Fruit fly (Drosophila melanogaster) whole organism, prepupa: ENCODE measurements around the gene sra.
A peak's percentile ranks its signal among the peaks of the same experiment; 100 is the strongest.

ENCODE experiments used
- Blimp-1 ChIP-seq: fragments of 200-800 bp; sonication (Bioruptor generic); optimal IDR thresholded peaks from 3 replicates; lab custom pipeline; 2017; ENCODE audit warnings: missing biosample characterization, missing genetic modification characterization, mild to moderate bottlenecking, moderate library complexity, missing genetic modification reagents
- CG10631 ChIP-seq: fragments of 200-800 bp; sonication (Bioruptor generic); optimal IDR thresholded peaks from 2 replicates; lab custom pipeline; 2016; ENCODE audit warnings: missing biosample characterization, missing genetic modification characterization
- CG10669 ChIP-seq: fragments of 200-800 bp; sonication (Bioruptor generic); optimal IDR thresholded peaks from 3 replicates; lab custom pipeline; 2018; ENCODE audit warnings: missing biosample characterization, mild to moderate bottlenecking, missing genetic modification characterization, moderate library complexity
- CG11294 ChIP-seq: fragments of 200-800 bp; sonication (Bioruptor generic); IDR thresholded peaks from 2 replicates; pipeline ENCODE4 v1.3.6; 2022; ENCODE audit warnings: missing biosample characterization, missing genetic modification characterization
- CG11762 ChIP-seq: fragments of 200-800 bp; sonication (Bioruptor generic); optimal IDR thresholded peaks from 3 replicates; lab custom pipeline; 2016; ENCODE audit warnings: missing biosample characterization, missing genetic modification characterization; ENCODE audit not compliant: insufficient read depth
- CG15336 ChIP-seq: fragments of 200-800 bp; sonication (Bioruptor generic); IDR thresholded peaks from 2 replicates; pipeline ENCODE4 v1.3.6; 2022; ENCODE audit warnings: missing biosample characterization, missing genetic modification characterization
- CG16779 ChIP-seq: fragments of 200-800 bp; sonication (Bioruptor generic); optimal IDR thresholded peaks from 3 replicates; lab custom pipeline; 2017; ENCODE audit warnings: missing biosample characterization, mild to moderate bottlenecking, missing genetic modification characterization
- CG3032 ChIP-seq: fragments of 200-800 bp; optimal IDR thresholded peaks from 2 replicates; lab custom pipeline; 2019; ENCODE audit warnings: missing biosample characterization, mild to moderate bottlenecking, missing genetic modification characterization, moderate library complexity
- CG31627 ChIP-seq: fragments of 200-800 bp; sonication (Bioruptor generic); optimal IDR thresholded peaks from 3 replicates; lab custom pipeline; 2016; ENCODE audit warnings: missing biosample characterization, missing genetic modification characterization
- CG3919 ChIP-seq: fragments of 200-800 bp; sonication (Bioruptor generic); optimal IDR thresholded peaks from 3 replicates; lab custom pipeline; 2016; ENCODE audit warnings: missing biosample characterization, missing genetic modification characterization
- CG4318 ChIP-seq: fragments of 200-800 bp; sonication (Bioruptor generic); optimal IDR thresholded peaks from 3 replicates; lab custom pipeline; 2017; ENCODE audit warnings: missing biosample characterization, mild to moderate bottlenecking, missing genetic modification characterization
- CG6163 ChIP-seq: fragments of 200-800 bp; sonication (Bioruptor generic); IDR thresholded peaks from 3 replicates; pipeline ENCODE4 v1.3.6; 2022; ENCODE audit warnings: missing biosample characterization, missing genetic modification characterization
- CG6276 ChIP-seq: fragments of 200-800 bp; sonication (Bioruptor generic); optimal IDR thresholded peaks from 2 replicates; lab custom pipeline; 2017; ENCODE audit warnings: missing biosample characterization, mild to moderate bottlenecking, missing genetic modification characterization
- CG6792 ChIP-seq: fragments of 200-800 bp; sonication (Bioruptor generic); optimal IDR thresholded peaks from 3 replicates; lab custom pipeline; 2016; ENCODE audit warnings: missing biosample characterization, missing genetic modification characterization
- CG6854 ChIP-seq: fragments of 200-800 bp; sonication (Bioruptor generic); optimal IDR thresholded peaks from 2 replicates; lab custom pipeline; 2017; ENCODE audit warnings: missing biosample characterization, mild to moderate bottlenecking, missing genetic modification characterization
- CG7368 ChIP-seq: fragments of 200-800 bp; sonication (Bioruptor generic); optimal IDR thresholded peaks from 3 replicates; lab custom pipeline; 2016; ENCODE audit warnings: missing biosample characterization, missing genetic modification characterization
- Eip75B ChIP-seq: fragments of 200-800 bp; sonication (Bioruptor generic); optimal IDR thresholded peaks from 3 replicates; lab custom pipeline; 2016; ENCODE audit warnings: missing biosample characterization, missing genetic modification characterization
- Eip78C ChIP-seq: fragments of 200-800 bp; sonication (Bioruptor generic); peaks from one replicate; lab custom pipeline; 2016; ENCODE audit warnings: missing biosample characterization, missing genetic modification characterization
- Ets21C ChIP-seq: fragments of 200-800 bp; sonication (Bioruptor generic); optimal IDR thresholded peaks from 3 replicates; lab custom pipeline; 2016; ENCODE audit warnings: missing biosample characterization, missing genetic modification characterization
- Ets96B ChIP-seq: fragments of 200-800 bp; optimal IDR thresholded peaks from 2 replicates; lab custom pipeline; 2019; ENCODE audit warnings: missing biosample characterization, mild to moderate bottlenecking, missing genetic modification characterization, moderate library complexity
- Lpt ChIP-seq: fragments of 200-800 bp; sonication (Bioruptor generic); optimal IDR thresholded peaks from 3 replicates; lab custom pipeline; 2016; ENCODE audit warnings: missing biosample characterization, missing genetic modification characterization
- Met ChIP-seq: fragments of 200-800 bp; sonication (Bioruptor generic); optimal IDR thresholded peaks from 3 replicates; lab custom pipeline; 2016; ENCODE audit warnings: missing biosample characterization, missing genetic modification characterization
- OdsH ChIP-seq: fragments of 200-800 bp; sonication (Bioruptor generic); optimal IDR thresholded peaks from 3 replicates; lab custom pipeline; 2016; ENCODE audit warnings: missing biosample characterization, missing genetic modification characterization
- Sox102F ChIP-seq: fragments of 200-800 bp; sonication (Bioruptor generic); optimal IDR thresholded peaks from 2 replicates; lab custom pipeline; 2016; ENCODE audit warnings: missing biosample characterization, mild to moderate bottlenecking, missing genetic modification characterization
- Sox14 ChIP-seq: fragments of 200-800 bp; sonication (Bioruptor generic); optimal IDR thresholded peaks from 3 replicates; lab custom pipeline; 2016; ENCODE audit warnings: missing biosample characterization, missing genetic modification characterization
- acj6 ChIP-seq: fragments of 200-800 bp; sonication (Bioruptor generic); optimal IDR thresholded peaks from 3 replicates; lab custom pipeline; 2016; ENCODE audit warnings: missing biosample characterization, missing genetic modification characterization
- cyc ChIP-seq: fragments of 200-800 bp; sonication (Bioruptor generic); optimal IDR thresholded peaks from 3 replicates; lab custom pipeline; 2016; ENCODE audit warnings: missing biosample characterization, missing genetic modification characterization
- dac ChIP-seq: fragments of 200-800 bp; sonication (Bioruptor generic); optimal IDR thresholded peaks from 2 replicates; lab custom pipeline; 2017; ENCODE audit warnings: missing biosample characterization, mild to moderate bottlenecking, missing genetic modification characterization
- dsx ChIP-seq: fragments of 200-800 bp; optimal IDR thresholded peaks from 3 replicates; lab custom pipeline; 2019; ENCODE audit warnings: missing biosample characterization, mild to moderate bottlenecking, missing genetic modification characterization, moderate library complexity; ENCODE audit not compliant: poor library complexity, severe bottlenecking
- esn ChIP-seq: fragments of 200-800 bp; sonication (Bioruptor generic); optimal IDR thresholded peaks from 2 replicates; lab custom pipeline; 2016; ENCODE audit warnings: missing biosample characterization, mild to moderate bottlenecking, missing genetic modification characterization, moderate library complexity
- fkh ChIP-seq: fragments of 200-800 bp; sonication (Bioruptor generic); optimal IDR thresholded peaks from 3 replicates; lab custom pipeline; 2017; ENCODE audit warnings: missing biosample characterization, mild to moderate bottlenecking, missing genetic modification characterization, moderate library complexity
- lz ChIP-seq: fragments of 200-800 bp; sonication (Bioruptor generic); optimal IDR thresholded peaks from 3 replicates; lab custom pipeline; 2016; ENCODE audit warnings: missing biosample characterization, missing genetic modification characterization
- net ChIP-seq: fragments of 200-800 bp; sonication (Bioruptor generic); optimal IDR thresholded peaks from 3 replicates; lab custom pipeline; 2016; ENCODE audit warnings: missing biosample characterization, missing genetic modification characterization
- pdm3 ChIP-seq: fragments of 200-800 bp; sonication (Bioruptor generic); optimal IDR thresholded peaks from 3 replicates; lab custom pipeline; 2016; ENCODE audit warnings: missing biosample characterization, missing genetic modification characterization
- salr ChIP-seq, 2 experiments: fragments of 200-800 bp; sonication (Bioruptor generic); optimal IDR thresholded peaks; 3 replicates each; lab custom pipeline; 2016 to 2018; ENCODE audit warnings: missing biosample characterization in 2 of 2, missing genetic modification characterization in 2 of 2, mild to moderate bottlenecking in 1 of 2
- spab ChIP-seq: fragments of 200-800 bp; sonication (Bioruptor generic); optimal IDR thresholded peaks from 2 replicates; lab custom pipeline; 2017; ENCODE audit warnings: missing biosample characterization, mild to moderate bottlenecking, missing genetic modification characterization, missing genetic modification reagents

Gene sra

dm6 chr3R:16224415-16225165 is 37.8 kb downstream of the sra start (continued):
- TF ChIP-seq Blimp-1 (GFP tag; lab: Kevin White, UChicago) = peak; percentile 51
- no peak for TF ChIP-seq CG11294
- peak; percentile 83 for TF ChIP-seq Sox102F (GFP tag; lab: Kevin White, UChicago)
- peak; percentile 90 for TF ChIP-seq lz (GFP tag; lab: Kevin White, UChicago)
- TF ChIP-seq CG31627 (GFP tag; lab: Kevin White, UChicago) = peak; percentile 84
- peak; percentile 97 for TF ChIP-seq spab (GFP tag; lab: Kevin White, UChicago)
- peak; percentile 89 for TF ChIP-seq cyc (GFP tag; lab: Kevin White, UChicago)
- TF ChIP-seq esn (GFP tag; lab: Kevin White, UChicago) = peak; percentile 92
- peak; percentile 97 for TF ChIP-seq pdm3 (GFP tag; lab: Kevin White, UChicago)
- peak; percentile 96 for TF ChIP-seq net (GFP tag; lab: Kevin White, UChicago)
- TF ChIP-seq CG6163 (GFP tag; lab: Robert Waterston, UW) = no peak
- peak; percentile 98 for TF ChIP-seq CG10669 (GFP tag; lab: Kevin White, UChicago)
- peak; percentile 95 for TF ChIP-seq CG6792 (GFP tag; lab: Kevin White, UChicago)
- TF ChIP-seq acj6 = peak; percentile 94
- TF ChIP-seq Eip75B = peak; percentile 97
- TF ChIP-seq dac (GFP tag; lab: Kevin White, UChicago) = peak; percentile 81
- TF ChIP-seq CG10631 (GFP tag; lab: Kevin White, UChicago) = peak; percentile 97
- peak; percentile 97 for TF ChIP-seq CG3919 (GFP tag; lab: Kevin White, UChicago)
- peak; percentile 90 for TF ChIP-seq CG7368 (GFP tag; lab: Kevin White, UChicago)
- TF ChIP-seq dsx (GFP tag; lab: Kevin White, UChicago) = peak; percentile 98
- peak; percentile 92 for TF ChIP-seq CG16779 (tag; lab: Kevin White, UChicago)
- TF ChIP-seq CG6854 (GFP tag; lab: Kevin White, UChicago) = peak; percentile 61
- TF ChIP-seq CG11762 (GFP tag; lab: Kevin White, UChicago) = peak; percentile 93
- TF ChIP-seq Ets21C = peak; percentile 81
- no peak for TF ChIP-seq CG15336
- peak; percentile 94 for TF ChIP-seq CG4318 (GFP tag; lab: Kevin White, UChicago)

dm6 chr3R:16225351-16225750 is 38.6 kb downstream of the sra start, which contains the start of gene tara:
TSS of gene tara (plus strand) at chr3R:16225651.
- TF ChIP-seq Ets96B (tag; lab: Kevin White, UChicago) (no peak), salr (GFP tag; optimal IDR thresholded peaks at IDR 0.05; lab: Kevin White, UChicago) (no peak), acj6 (no peak), Sox102F (GFP tag; lab: Kevin White, UChicago) (no peak), CG6276 (GFP tag; lab: Kevin White, UChicago) (no peak), CG11294 (no peak), fkh (GFP tag; lab: Kevin White, UChicago) (no peak), CG3919 (GFP tag; lab: Kevin White, UChicago) (no peak), Met (GFP tag; lab: Kevin White, UChicago) (no peak), Sox14 (GFP tag; lab: Kevin White, UChicago) (no peak), CG15336 (no peak), spab (GFP tag; lab: Kevin White, UChicago) (no peak), pdm3 (GFP tag; lab: Kevin White, UChicago) (no peak), CG3032 (tag; lab: Kevin White, UChicago) (no peak)

dm6 chr3R:16225760-16226159 is 39.0 kb downstream of the sra start:
- TF ChIP-seq OdsH (GFP tag; lab: Kevin White, UChicago) = no peak
- TF ChIP-seq Eip78C (GFP tag; lab: Kevin White, UChicago) = peak; percentile 7
- peak; percentile 33 for TF ChIP-seq Lpt (GFP tag; lab: Kevin White, UChicago)
- no peak for TF ChIP-seq cyc (GFP tag; lab: Kevin White, UChicago)
- peak; percentile 3 for TF ChIP-seq CG7368 (GFP tag; lab: Kevin White, UChicago)
